Worm (Caenorhabditis elegans) whole organism, L2 larva: ENCODE measurements around the gene F13H8.1.

Experiments used
- C34F6.9 ChIP-seq: fragments of 150-350 bp; optimal IDR thresholded peaks from 2 replicates; lab custom pipeline; 2014; ENCODE audit warnings: missing biosample characterization, missing genetic modification characterization
- F13H6.1 ChIP-seq: sonication (generic microtip); optimal IDR thresholded peaks from 2 replicates; lab custom pipeline; 2016; ENCODE audit warnings: missing genetic modification characterization, missing compliant biosample characterization
- R02D3.7 ChIP-seq: fragments of 150-350 bp; optimal IDR thresholded peaks from 2 replicates; lab custom pipeline; 2014; ENCODE audit warnings: missing biosample characterization, missing genetic modification characterization
- Y55F3AM.14 ChIP-seq: fragments of 200-800 bp; sonication (Bioruptor generic); optimal IDR thresholded peaks from 2 replicates; lab custom pipeline; 2018; ENCODE audit warnings: mild to moderate bottlenecking, missing genetic modification characterization, missing compliant biosample characterization
- ZK546.5 ChIP-seq: sonication (generic microtip); optimal IDR thresholded peaks from 2 replicates; lab custom pipeline; 2017; ENCODE audit warnings: missing biosample characterization, missing genetic modification characterization
- alr-1 ChIP-seq: fragments of 150-350 bp; optimal IDR thresholded peaks from 2 replicates; lab custom pipeline; 2014; ENCODE audit warnings: missing biosample characterization, missing genetic modification characterization
- aly-2 ChIP-seq: fragments of 150-350 bp; optimal IDR thresholded peaks from 2 replicates; lab custom pipeline; 2014; ENCODE audit warnings: missing biosample characterization, missing genetic modification characterization
- ama-1 ChIP-seq: fragments of 150-350 bp; optimal IDR thresholded peaks from 2 replicates; lab custom pipeline; 2018; ENCODE audit warnings: inconsistent platforms
- blmp-1 ChIP-seq: sonication (generic microtip); optimal IDR thresholded peaks from 2 replicates; lab custom pipeline; 2017; ENCODE audit warnings: missing genetic modification characterization, mild to moderate bottlenecking, missing compliant biosample characterization, antibody characterized with exemption, moderate library complexity; ENCODE audit not compliant: insufficient read depth
- ceh-16 ChIP-seq: fragments of 150-350 bp; optimal IDR thresholded peaks from 2 replicates; lab custom pipeline; 2014; ENCODE audit warnings: missing biosample characterization, missing genetic modification characterization
- ceh-82 ChIP-seq: fragments of 150-350 bp; optimal IDR thresholded peaks from 2 replicates; lab custom pipeline; 2014; ENCODE audit warnings: missing biosample characterization, missing genetic modification characterization
- crh-2 ChIP-seq: sonication (generic microtip); optimal IDR thresholded peaks from 2 replicates; lab custom pipeline; 2017; ENCODE audit warnings: missing biosample characterization, missing genetic modification characterization
- dmd-4 ChIP-seq: sonication (generic microtip); optimal IDR thresholded peaks from 2 replicates; lab custom pipeline; 2017; ENCODE audit warnings: missing biosample characterization, missing genetic modification characterization
- egl-27 ChIP-seq: sonication (generic microtip); optimal IDR thresholded peaks from 3 replicates; lab custom pipeline; 2017; ENCODE audit warnings: missing biosample characterization, missing genetic modification reagents, missing genetic modification characterization
- elt-1 ChIP-seq: fragments of 150-350 bp; optimal IDR thresholded peaks from 2 replicates; lab custom pipeline; 2014; ENCODE audit warnings: missing biosample characterization, missing genetic modification characterization
- elt-3 ChIP-seq: sonication (generic microtip); optimal IDR thresholded peaks from 2 replicates; lab custom pipeline; 2017; ENCODE audit warnings: missing biosample characterization, missing genetic modification characterization
- fos-1 ChIP-seq: fragments of 150-350 bp; optimal IDR thresholded peaks from 2 replicates; lab custom pipeline; 2014; ENCODE audit warnings: missing biosample characterization, missing genetic modification characterization
- gmeb-1 ChIP-seq: fragments of 150-350 bp; optimal IDR thresholded peaks from 2 replicates; lab custom pipeline; 2014; ENCODE audit warnings: missing biosample characterization, missing genetic modification characterization
- lin-11 ChIP-seq: fragments of 150-350 bp; sonication (generic microtip); optimal IDR thresholded peaks from 2 replicates; lab custom pipeline; 2014; ENCODE audit warnings: missing biosample characterization, missing genetic modification characterization, inconsistent platforms, mixed read lengths
- lin-13 ChIP-seq: fragments of 150-350 bp; optimal IDR thresholded peaks from 2 replicates; lab custom pipeline; 2014; ENCODE audit warnings: missing biosample characterization, missing genetic modification reagents, missing genetic modification characterization
- lin-39 ChIP-seq: fragments of 150-350 bp; optimal IDR thresholded peaks from 2 replicates; lab custom pipeline; 2014; ENCODE audit warnings: missing biosample characterization, missing genetic modification reagents, missing genetic modification characterization
- lsy-2 ChIP-seq, 2 experiments: fragments of 150-350 bp in 1 of 2; sonication (generic microtip) in 1 of 2; optimal IDR thresholded peaks; 2 replicates each; lab custom pipeline; 2014 to 2017; ENCODE audit warnings: missing biosample characterization in 2 of 2, missing genetic modification characterization in 2 of 2
- mab-5 ChIP-seq: fragments of 150-350 bp; optimal IDR thresholded peaks from 2 replicates; lab custom pipeline; 2014; ENCODE audit warnings: missing biosample characterization, missing genetic modification characterization
- mbf-1 ChIP-seq: sonication (generic microtip); optimal IDR thresholded peaks from 2 replicates; lab custom pipeline; 2017; ENCODE audit warnings: missing biosample characterization, missing genetic modification characterization
- mdl-1 ChIP-seq, 2 experiments: fragments of 150-350 bp in 1 of 2; sonication (generic microtip) in 1 of 2; optimal IDR thresholded peaks; 2 replicates each; lab custom pipeline; 2017; ENCODE audit warnings: missing biosample characterization in 2 of 2, missing genetic modification characterization in 2 of 2
- nhr-10 ChIP-seq: sonication (generic microtip); optimal IDR thresholded peaks from 2 replicates; lab custom pipeline; 2017; ENCODE audit warnings: missing biosample characterization, missing genetic modification characterization
- nhr-11 ChIP-seq: fragments of 150-350 bp; optimal IDR thresholded peaks from 2 replicates; lab custom pipeline; 2014; ENCODE audit warnings: missing biosample characterization, missing genetic modification characterization
- nhr-12 ChIP-seq: fragments of 150-350 bp; optimal IDR thresholded peaks from 2 replicates; lab custom pipeline; 2014; ENCODE audit warnings: missing biosample characterization, missing genetic modification characterization
- nhr-129 ChIP-seq: fragments of 150-350 bp; optimal IDR thresholded peaks from 2 replicates; lab custom pipeline; 2014; ENCODE audit warnings: missing biosample characterization, missing genetic modification characterization
- nhr-21 ChIP-seq: fragments of 150-350 bp; optimal IDR thresholded peaks from 2 replicates; lab custom pipeline; 2014; ENCODE audit warnings: missing biosample characterization, missing genetic modification characterization
- nhr-23 ChIP-seq: fragments of 150-350 bp; optimal IDR thresholded peaks from 2 replicates; lab custom pipeline; 2014; ENCODE audit warnings: missing biosample characterization, missing genetic modification reagents, missing genetic modification characterization
- nhr-237 ChIP-seq: fragments of 150-350 bp; optimal IDR thresholded peaks from 2 replicates; lab custom pipeline; 2014; ENCODE audit warnings: missing biosample characterization, missing genetic modification characterization
- nhr-25 ChIP-seq: fragments of 150-350 bp; sonication (generic microtip); optimal IDR thresholded peaks from 3 replicates; lab custom pipeline; 2014; ENCODE audit warnings: missing biosample characterization, missing genetic modification characterization
- nhr-6 ChIP-seq: fragments of 150-350 bp; optimal IDR thresholded peaks from 2 replicates; lab custom pipeline; 2014; ENCODE audit warnings: missing biosample characterization, missing genetic modification characterization
- nhr-77 ChIP-seq: fragments of 150-350 bp; optimal IDR thresholded peaks from 2 replicates; lab custom pipeline; 2014; ENCODE audit warnings: missing biosample characterization, missing genetic modification characterization
- peb-1 ChIP-seq: fragments of 150-350 bp; optimal IDR thresholded peaks from 2 replicates; lab custom pipeline; 2014; ENCODE audit warnings: missing biosample characterization, missing genetic modification characterization
- sem-4 ChIP-seq: fragments of 150-350 bp; optimal IDR thresholded peaks from 2 replicates; lab custom pipeline; 2014; ENCODE audit warnings: missing biosample characterization, missing genetic modification reagents, missing genetic modification characterization
- skn-1 ChIP-seq: sonication (generic microtip); optimal IDR thresholded peaks from 2 replicates; lab custom pipeline; 2017; ENCODE audit warnings: missing biosample characterization, missing genetic modification characterization
- sma-3 ChIP-seq: sonication (generic microtip); optimal IDR thresholded peaks from 2 replicates; lab custom pipeline; 2016; ENCODE audit warnings: missing genetic modification reagents, missing genetic modification characterization, missing compliant biosample characterization
- sma-9 ChIP-seq, 2 experiments: fragments of 150-350 bp in 1 of 2; sonication (generic microtip) in 1 of 2; optimal IDR thresholded peaks; 2 replicates each; lab custom pipeline; 2014 to 2016; ENCODE audit warnings: missing genetic modification characterization in 2 of 2, mild to moderate bottlenecking in 1 of 2, missing biosample characterization in 1 of 2, missing compliant biosample characterization in 1 of 2, missing genetic modification reagents in 1 of 2, moderate library complexity in 1 of 2
- snpc-4 ChIP-seq: fragments of 150-350 bp; optimal IDR thresholded peaks from 2 replicates; lab custom pipeline; 2014; ENCODE audit warnings: missing biosample characterization, missing genetic modification characterization
- unc-39 ChIP-seq: fragments of 150-350 bp; optimal IDR thresholded peaks from 2 replicates; lab custom pipeline; 2014; ENCODE audit warnings: missing biosample characterization, missing genetic modification characterization
- unc-55 ChIP-seq: fragments of 150-350 bp; sonication (generic microtip); optimal IDR thresholded peaks from 3 replicates; lab custom pipeline; 2014; ENCODE audit warnings: missing biosample characterization, missing genetic modification reagents, missing genetic modification characterization
- unc-62 ChIP-seq: fragments of 150-350 bp; optimal IDR thresholded peaks from 2 replicates; lab custom pipeline; 2014; ENCODE audit warnings: missing biosample characterization, missing genetic modification reagents, missing genetic modification characterization
- zag-1 ChIP-seq: fragments of 150-350 bp; optimal IDR thresholded peaks from 2 replicates; lab custom pipeline; 2014; ENCODE audit warnings: missing biosample characterization, missing genetic modification characterization
- ztf-1 ChIP-seq: fragments of 200-800 bp; sonication (Bioruptor generic); conservative IDR thresholded peaks from 2 replicates; pipeline ENCODE4 v1.3.6; 2022; ENCODE audit warnings: missing genetic modification characterization, missing compliant biosample characterization
- ztf-11 ChIP-seq: sonication (generic microtip); optimal IDR thresholded peaks from 2 replicates; lab custom pipeline; 2017; ENCODE audit warnings: missing biosample characterization, missing genetic modification characterization
- ztf-4 ChIP-seq: fragments of 150-350 bp; optimal IDR thresholded peaks from 2 replicates; lab custom pipeline; 2014; ENCODE audit warnings: missing biosample characterization, missing genetic modification characterization

Gene F13H8.1

DNA sequence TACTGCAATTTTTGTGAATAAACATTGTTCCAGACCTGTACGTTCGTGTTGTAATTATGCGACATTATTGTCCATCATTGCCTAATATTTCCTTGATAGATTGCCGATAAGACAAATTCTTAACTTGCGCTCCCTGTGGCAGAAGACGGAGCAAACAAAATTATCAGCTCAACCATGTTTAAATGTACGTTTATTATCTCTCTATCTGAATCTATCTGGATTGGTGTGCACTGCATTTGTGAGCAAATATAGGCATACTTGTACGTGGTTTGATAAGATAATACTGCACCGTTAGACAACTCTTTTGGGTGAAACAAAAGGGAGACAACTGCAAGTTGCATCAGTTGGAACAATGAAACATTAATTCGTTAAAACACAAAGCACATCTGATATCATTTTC lies 44.1 kb downstream of the F13H8.1 start:
- no peak for TF ChIP-seq nhr-12
- TF ChIP-seq F13H6.1 (tag; lab: Kevin White, UChicago): peak; percentile 57
- no peak for TF ChIP-seq nhr-6
- TF ChIP-seq ZK546.5 (tag; lab: Kevin White, UChicago): no peak
- no peak for TF ChIP-seq R02D3.7
- TF ChIP-seq sma-9 (GFP tag; optimal IDR thresholded peaks at IDR 0.05; lab: Kevin White, UChicago): peak; percentile 67
- TF ChIP-seq sma-9 (tag; optimal IDR thresholded peaks at IDR 0.05; lab: Kevin White, UChicago): no peak
- TF ChIP-seq ztf-1 (GFP tag; lab: Robert Waterston, UW): no peak
- peak; percentile 5 for TF ChIP-seq sma-3 (GFP tag; lab: Kevin White, UChicago)
- no peak for TF ChIP-seq ceh-82
- no peak for TF ChIP-seq unc-39 (tag; lab: Kevin White, UChicago)
- TF ChIP-seq alr-1 (tag; lab: Kevin White, UChicago): no peak
- no peak for TF ChIP-seq lin-13 (GFP tag; lab: Kevin White, UChicago)
- no peak for TF ChIP-seq C34F6.9 (tag; lab: Kevin White, UChicago)
- TF ChIP-seq blmp-1 (tag; lab: Kevin White, UChicago): no peak
- TF ChIP-seq Y55F3AM.14: no peak
- TF ChIP-seq ztf-4: no peak
- TF ChIP-seq dmd-4 (tag; lab: Kevin White, UChicago): no peak
- TF ChIP-seq lsy-2 (tag; optimal IDR thresholded peaks at IDR 0.05; lab: Kevin White, UChicago): no peak
- TF ChIP-seq unc-62 (GFP tag; lab: Kevin White, UChicago): no peak
- TF ChIP-seq gmeb-1 (tag; lab: Kevin White, UChicago): peak; percentile 24
- TF ChIP-seq crh-2: peak; percentile 70
- no peak for TF ChIP-seq nhr-25 (tag; lab: Kevin White, UChicago)
- TF ChIP-seq elt-1 (tag; lab: Kevin White, UChicago): no peak
- no peak for TF ChIP-seq nhr-129
- no peak for TF ChIP-seq mbf-1 (tag; lab: Kevin White, UChicago)
- TF ChIP-seq fos-1: peak; percentile 91
- no peak for TF ChIP-seq nhr-237 (tag; lab: Kevin White, UChicago)
- TF ChIP-seq skn-1 (tag; lab: Kevin White, UChicago): no peak
- no peak for TF ChIP-seq elt-3 (tag; lab: Kevin White, UChicago)
- no peak for TF ChIP-seq peb-1 (tag; lab: Kevin White, UChicago)
- no peak for TF ChIP-seq sem-4 (tag; lab: Kevin White, UChicago)
- no peak for TF ChIP-seq ztf-11 (tag; lab: Kevin White, UChicago)
- no peak for TF ChIP-seq nhr-77 (tag; lab: Kevin White, UChicago)
- no peak for TF ChIP-seq unc-55 (GFP tag; lab: Kevin White, UChicago)
- TF ChIP-seq nhr-11 (tag; lab: Kevin White, UChicago): no peak
- no peak for TF ChIP-seq lin-11
- TF ChIP-seq nhr-23 (tag; lab: Kevin White, UChicago): no peak
- no peak for TF ChIP-seq nhr-21
- no peak for TF ChIP-seq nhr-10 (tag; lab: Kevin White, UChicago)
- no peak for TF ChIP-seq lin-39 (tag; lab: Kevin White, UChicago)
- no peak for TF ChIP-seq egl-27 (tag; lab: Kevin White, UChicago)
- no peak for TF ChIP-seq aly-2 (tag; lab: Kevin White, UChicago)
- TF ChIP-seq snpc-4 (tag; lab: Kevin White, UChicago): no peak
- no peak for TF ChIP-seq mab-5 (tag; lab: Kevin White, UChicago)
- no peak for TF ChIP-seq zag-1 (tag; lab: Kevin White, UChicago)
- TF ChIP-seq ama-1: no peak
- TF ChIP-seq mdl-1 (tag; optimal IDR thresholded peaks at IDR 0.05; lab: Kevin White, UChicago): no peak
- TF ChIP-seq ceh-16 (tag; lab: Kevin White, UChicago): no peak
